Fruit fly (Drosophila melanogaster) whole organism, wandering third instar larva: ENCODE data around the gene pths.

Source experiments
- Abd-B ChIP-seq: fragments of >200 bp; optimal IDR thresholded peaks from 2 replicates; lab custom pipeline; 2017; ENCODE audit warnings: missing biosample characterization, missing genetic modification characterization
- CrebA ChIP-seq: fragments of 200-800 bp; sonication (Bioruptor generic); optimal IDR thresholded peaks from 2 replicates; lab custom pipeline; 2016; ENCODE audit warnings: missing biosample characterization, mild to moderate bottlenecking, missing genetic modification characterization, borderline replicate concordance
- Dfd ChIP-seq: fragments of >200 bp; optimal IDR thresholded peaks from 2 replicates; lab custom pipeline; 2017; ENCODE audit warnings: missing biosample characterization, missing genetic modification characterization
- GATAd ChIP-seq: sonication (Bioruptor generic); optimal IDR thresholded peaks from 2 replicates; lab custom pipeline; 2016; ENCODE audit warnings: missing biosample characterization, missing genetic modification characterization
- Mio ChIP-seq: sonication (Bioruptor generic); optimal IDR thresholded peaks from 2 replicates; lab custom pipeline; 2016; ENCODE audit warnings: missing biosample characterization, missing genetic modification characterization
- Myc ChIP-seq: fragments of >200 bp; optimal IDR thresholded peaks from 2 replicates; lab custom pipeline; 2017
- Rel ChIP-seq, 2 experiments: fragments of 200-800 bp; sonication (Bioruptor generic) in 1 of 2; optimal IDR thresholded peaks; 2 replicates in 1 of 2; 3 replicates in 1 of 2; lab custom pipeline; 2016 to 2019; ENCODE audit warnings: mild to moderate bottlenecking in 2 of 2, missing biosample characterization in 2 of 2, missing genetic modification characterization in 2 of 2, moderate library complexity in 1 of 2
- br ChIP-seq: fragments of 200-800 bp; sonication (Bioruptor generic); optimal IDR thresholded peaks from 2 replicates; lab custom pipeline; 2016; ENCODE audit warnings: missing biosample characterization, missing genetic modification characterization
- dl ChIP-seq, 2 experiments: fragments of 175-275, 200-275 bp in 1 of 2; fragments of 200-275 bp in 1 of 2; sonication (Bioruptor generic); optimal IDR thresholded peaks; lab custom pipeline; 2018; ENCODE audit warnings: mild to moderate bottlenecking in 2 of 2, missing biosample characterization in 2 of 2, missing genetic modification characterization in 2 of 2, moderate library complexity in 2 of 2; ENCODE audit not compliant: partially characterized antibody in 2 of 2, insufficient read depth in 1 of 2
- h ChIP-seq: fragments of 200-800 bp; sonication (Bioruptor generic); optimal IDR thresholded peaks from 3 replicates; lab custom pipeline; 2016; ENCODE audit warnings: missing biosample characterization, mild to moderate bottlenecking, missing genetic modification characterization
- lola ChIP-seq: fragments of >200 bp; optimal IDR thresholded peaks from 2 replicates; lab custom pipeline; 2017; ENCODE audit warnings: missing biosample characterization, missing genetic modification characterization
- pan ChIP-seq: fragments of >200 bp; optimal IDR thresholded peaks from 2 replicates; lab custom pipeline; 2017
- psq ChIP-seq: fragments of 200-800 bp; sonication (Bioruptor generic); optimal IDR thresholded peaks from 3 replicates; lab custom pipeline; 2017; ENCODE audit warnings: missing biosample characterization, mild to moderate bottlenecking, missing genetic modification characterization, moderate library complexity
- rgr ChIP-seq: fragments of 200-800 bp; sonication (Bioruptor generic); optimal IDR thresholded peaks from 3 replicates; lab custom pipeline; 2016; ENCODE audit warnings: missing biosample characterization, mild to moderate bottlenecking, missing genetic modification characterization

DNA sequence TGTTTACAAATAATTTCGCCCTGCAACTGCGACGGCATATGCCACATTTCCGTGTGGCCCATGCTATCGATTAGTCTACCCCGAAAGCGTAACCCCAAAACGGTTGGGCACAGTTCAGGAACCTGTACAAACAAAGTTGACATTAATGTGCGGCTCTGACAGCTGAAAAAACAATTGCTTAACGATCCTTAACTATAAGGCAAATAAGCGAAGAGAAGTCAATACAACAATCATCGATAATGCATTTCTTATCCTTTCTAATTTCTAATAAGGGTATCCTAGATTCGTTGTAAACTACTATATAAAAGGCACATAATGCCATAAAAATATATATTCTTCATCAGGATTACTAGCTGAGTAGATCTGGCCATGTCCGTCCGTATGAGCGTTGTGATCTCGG, 31.2 kb upstream of the pths start:
- TF ChIP-seq psq (GFP tag; lab: Kevin White, UChicago) (no peak), CrebA (GFP tag; lab: Kevin White, UChicago) (no peak), br (GFP tag; lab: Kevin White, UChicago) (no peak), rgr (GFP tag; lab: Kevin White, UChicago) (no peak), pan (lab: Kevin White, UChicago) (no peak), Rel (GFP tag; optimal IDR thresholded peaks at IDR 0.05; lab: Kevin White, UChicago) (no peak), Rel (tag; optimal IDR thresholded peaks at IDR 0.05; lab: Kevin White, UChicago) (no peak), Dfd (GFP tag; lab: Kevin White, UChicago) (no peak), Myc (lab: Kevin White, UChicago) (no peak), h (GFP tag; lab: Kevin White, UChicago) (no peak), Abd-B (GFP tag; lab: Kevin White, UChicago) (no peak), GATAd (no peak), Mio (GFP tag; lab: Kevin White, UChicago) (no peak), dl (GFP tag; optimal IDR thresholded peaks at IDR 0.05; lab: Kevin White, UChicago; ENCODE audit: insufficient read depth in 1 of 2, partially characterized antibody in 2 of 2) (no peak), lola (GFP tag; lab: Kevin White, UChicago) (no peak)
